Fruit fly (Drosophila melanogaster): ENCODE results near the gene CG31457.

The CG31457 gene

dm6 chr3R:23141678-23142338 is 14.0 kb upstream of the CG31457 start, which contains the start of gene hh (continued):
- TF ChIP-seq crp (GFP tag; optimal IDR thresholded peaks at IDR 0.05) (no peak), CG8281 (tag; optimal IDR thresholded peaks at IDR 0.05) (no peak), zfh1 (GFP tag; IDR thresholded peaks at IDR 0.05) (no peak), GATAe (GFP tag; conservative IDR thresholded peaks at IDR 0.05) (no peak), ind (GFP tag; optimal IDR thresholded peaks at IDR 0.05) (no peak), CG6854 (GFP tag; optimal IDR thresholded peaks at IDR 0.05) (no peak), CG9817 (tag; optimal IDR thresholded peaks at IDR 0.05) (no peak), CG18599 (GFP tag; optimal IDR thresholded peaks at IDR 0.05) (no peak), CG34376 (GFP tag; optimal IDR thresholded peaks at IDR 0.05) (no peak), fd96Cb (tag; optimal IDR thresholded peaks at IDR 0.05) (no peak), CG6813 (GFP tag; optimal IDR thresholded peaks at IDR 0.05) (no peak), tgo (GFP tag; IDR thresholded peaks at IDR 0.05) (no peak), Sry-δ (GFP tag; optimal IDR thresholded peaks at IDR 0.05) (no peak), CG4707 (GFP tag; optimal IDR thresholded peaks at IDR 0.05) (no peak), row (GFP tag; IDR thresholded peaks at IDR 0.05) (no peak), kay (GFP tag; optimal IDR thresholded peaks at IDR 0.05) (no peak), Ravus (GFP tag; IDR thresholded peaks at IDR 0.05) (no peak), Doc2 (GFP tag; IDR thresholded peaks at IDR 0.05) (no peak), CG7839 (tag; optimal IDR thresholded peaks at IDR 0.05) (no peak), CG6272 (GFP tag; IDR thresholded peaks at IDR 0.05) (no peak), sd (tag; optimal IDR thresholded peaks at IDR 0.05) (peak; percentile 40), ci (GFP tag; IDR thresholded peaks at IDR 0.05) (no peak), ap (GFP tag; IDR thresholded peaks at IDR 0.05) (no peak), usp (GFP tag; optimal IDR thresholded peaks at IDR 0.05) (no peak), Gsc (GFP tag; IDR thresholded peaks at IDR 0.05) (no peak), CG2889 (GFP tag; IDR thresholded peaks at IDR 0.05) (no peak), abd-A (tag; optimal IDR thresholded peaks at IDR 0.05) (peak; percentile 44), Fer3 (tag; optimal IDR thresholded peaks at IDR 0.05) (no peak), so (GFP tag; IDR thresholded peaks at IDR 0.05) (no peak), Dip2 (GFP tag; IDR thresholded peaks at IDR 0.05) (no peak), stwl (tag; optimal IDR thresholded peaks at IDR 0.05) (no peak), tna (GFP tag; IDR thresholded peaks at IDR 0.05; ENCODE audit: partially characterized antibody) (no peak), CG17361 (GFP tag; IDR thresholded peaks at IDR 0.05) (no peak), CG3407 (GFP tag; optimal IDR thresholded peaks at IDR 0.05) (no peak), H15 (GFP tag; IDR thresholded peaks at IDR 0.05) (no peak), Max (GFP tag; optimal IDR thresholded peaks at IDR 0.05) (no peak), ato (GFP tag; IDR thresholded peaks at IDR 0.05; ENCODE audit: partially characterized antibody) (no peak), CG17829 (tag; optimal IDR thresholded peaks at IDR 0.05) (peak; percentile 26), CG14860 (GFP tag; IDR thresholded peaks at IDR 0.05; ENCODE audit: partially characterized antibody) (no peak), sr (GFP tag; IDR thresholded peaks at IDR 0.05) (no peak), bigmax (GFP tag; optimal IDR thresholded peaks at IDR 0.05) (no peak), Dip3 (GFP tag; optimal IDR thresholded peaks at IDR 0.05) (no peak), CG33557 (GFP tag; optimal IDR thresholded peaks at IDR 0.05) (no peak), aop (GFP tag; IDR thresholded peaks at IDR 0.05) (no peak), Oaz (GFP tag; IDR thresholded peaks at IDR 0.05) (no peak), sug (tag; optimal IDR thresholded peaks at IDR 0.05) (no peak), CG34422 (GFP tag; IDR thresholded peaks at IDR 0.05) (no peak), chinmo (GFP tag; IDR thresholded peaks at IDR 0.05; ENCODE audit: partially characterized antibody) (0 out of 4 replicates have a peak, but pooled peaks have one; percentile 18), unpg (GFP tag; optimal IDR thresholded peaks at IDR 0.05) (no peak), fd102C (GFP tag; optimal IDR thresholded peaks at IDR 0.05) (no peak), CG4820 (GFP tag; optimal IDR thresholded peaks at IDR 0.05) (no peak)
